Fruit fly (Drosophila melanogaster) whole organism, prepupa: ENCODE results near the gene TwdlF.
A peak's percentile ranks its signal among the peaks of the same experiment; 100 is the strongest.

ENCODE experiments used
- Blimp-1 ChIP-seq: fragments of 200-800 bp; sonication (Bioruptor generic); optimal IDR thresholded peaks from 3 replicates; lab custom pipeline; 2017; ENCODE audit warnings: missing biosample characterization, missing genetic modification characterization, mild to moderate bottlenecking, moderate library complexity, missing genetic modification reagents
- CG10669 ChIP-seq: fragments of 200-800 bp; sonication (Bioruptor generic); optimal IDR thresholded peaks from 3 replicates; lab custom pipeline; 2018; ENCODE audit warnings: missing biosample characterization, mild to moderate bottlenecking, missing genetic modification characterization, moderate library complexity
- CG11294 ChIP-seq: fragments of 200-800 bp; sonication (Bioruptor generic); IDR thresholded peaks from 2 replicates; pipeline ENCODE4 v1.3.6; 2022; ENCODE audit warnings: missing biosample characterization, missing genetic modification characterization
- CG11902 ChIP-seq: fragments of 200-800 bp; sonication (Bioruptor generic); optimal IDR thresholded peaks from 3 replicates; lab custom pipeline; 2016; ENCODE audit warnings: missing biosample characterization, missing genetic modification characterization
- CG16779 ChIP-seq: fragments of 200-800 bp; sonication (Bioruptor generic); optimal IDR thresholded peaks from 3 replicates; lab custom pipeline; 2017; ENCODE audit warnings: missing biosample characterization, mild to moderate bottlenecking, missing genetic modification characterization
- CG3032 ChIP-seq: fragments of 200-800 bp; optimal IDR thresholded peaks from 2 replicates; lab custom pipeline; 2019; ENCODE audit warnings: missing biosample characterization, mild to moderate bottlenecking, missing genetic modification characterization, moderate library complexity
- CG31627 ChIP-seq: fragments of 200-800 bp; sonication (Bioruptor generic); optimal IDR thresholded peaks from 3 replicates; lab custom pipeline; 2016; ENCODE audit warnings: missing biosample characterization, missing genetic modification characterization
- CG32006 ChIP-seq: fragments of 200-800 bp; sonication (Bioruptor generic); optimal IDR thresholded peaks from 3 replicates; lab custom pipeline; 2017; ENCODE audit warnings: missing biosample characterization, mild to moderate bottlenecking, missing genetic modification characterization
- CG6276 ChIP-seq: fragments of 200-800 bp; sonication (Bioruptor generic); optimal IDR thresholded peaks from 2 replicates; lab custom pipeline; 2017; ENCODE audit warnings: missing biosample characterization, mild to moderate bottlenecking, missing genetic modification characterization
- CG6792 ChIP-seq: fragments of 200-800 bp; sonication (Bioruptor generic); optimal IDR thresholded peaks from 3 replicates; lab custom pipeline; 2016; ENCODE audit warnings: missing biosample characterization, missing genetic modification characterization
- CG6808 ChIP-seq: fragments of 200-800 bp; sonication (Bioruptor generic); optimal IDR thresholded peaks from 3 replicates; lab custom pipeline; 2017; ENCODE audit warnings: missing biosample characterization, missing genetic modification characterization, mild to moderate bottlenecking, moderate library complexity, missing genetic modification reagents
- CG6854 ChIP-seq: fragments of 200-800 bp; sonication (Bioruptor generic); optimal IDR thresholded peaks from 2 replicates; lab custom pipeline; 2017; ENCODE audit warnings: missing biosample characterization, mild to moderate bottlenecking, missing genetic modification characterization
- CG7368 ChIP-seq: fragments of 200-800 bp; sonication (Bioruptor generic); optimal IDR thresholded peaks from 3 replicates; lab custom pipeline; 2016; ENCODE audit warnings: missing biosample characterization, missing genetic modification characterization
- CG8632 ChIP-seq: fragments of 200-800 bp; sonication (Bioruptor generic); optimal IDR thresholded peaks from 3 replicates; lab custom pipeline; 2016; ENCODE audit warnings: missing biosample characterization, missing genetic modification characterization
- CG9139 ChIP-seq: fragments of 200-800 bp; sonication (Bioruptor generic); optimal IDR thresholded peaks from 3 replicates; lab custom pipeline; 2017; ENCODE audit warnings: missing biosample characterization, mild to moderate bottlenecking, missing genetic modification characterization
- Eip78C ChIP-seq: fragments of 200-800 bp; sonication (Bioruptor generic); peaks from one replicate; lab custom pipeline; 2016; ENCODE audit warnings: missing biosample characterization, missing genetic modification characterization
- Ets96B ChIP-seq: fragments of 200-800 bp; optimal IDR thresholded peaks from 2 replicates; lab custom pipeline; 2019; ENCODE audit warnings: missing biosample characterization, mild to moderate bottlenecking, missing genetic modification characterization, moderate library complexity
- Hr38 ChIP-seq: sonication (Bioruptor generic); optimal IDR thresholded peaks from 2 replicates; lab custom pipeline; 2016; ENCODE audit warnings: missing biosample characterization, missing genetic modification characterization
- Hr4 ChIP-seq: fragments of 200-800 bp; sonication (Bioruptor generic); optimal IDR thresholded peaks from 3 replicates; lab custom pipeline; 2016; ENCODE audit warnings: missing biosample characterization, missing genetic modification characterization
- OdsH ChIP-seq: fragments of 200-800 bp; sonication (Bioruptor generic); optimal IDR thresholded peaks from 3 replicates; lab custom pipeline; 2016; ENCODE audit warnings: missing biosample characterization, missing genetic modification characterization
- Smox ChIP-seq: fragments of 200-800 bp; sonication (Bioruptor generic); optimal IDR thresholded peaks from 3 replicates; lab custom pipeline; 2016; ENCODE audit warnings: missing biosample characterization, missing genetic modification characterization
- Sox102F ChIP-seq: fragments of 200-800 bp; sonication (Bioruptor generic); optimal IDR thresholded peaks from 2 replicates; lab custom pipeline; 2016; ENCODE audit warnings: missing biosample characterization, mild to moderate bottlenecking, missing genetic modification characterization
- achi ChIP-seq: fragments of 200-800 bp; sonication (Bioruptor generic); optimal IDR thresholded peaks from 3 replicates; lab custom pipeline; 2016; ENCODE audit warnings: missing biosample characterization, missing genetic modification characterization
- acj6 ChIP-seq: fragments of 200-800 bp; sonication (Bioruptor generic); optimal IDR thresholded peaks from 3 replicates; lab custom pipeline; 2016; ENCODE audit warnings: missing biosample characterization, missing genetic modification characterization
- eg ChIP-seq: fragments of 200-800 bp; sonication (Bioruptor generic); IDR thresholded peaks from 3 replicates; pipeline ENCODE4 v1.3.6; 2022; ENCODE audit warnings: missing biosample characterization, missing genetic modification characterization
- esn ChIP-seq: fragments of 200-800 bp; sonication (Bioruptor generic); optimal IDR thresholded peaks from 2 replicates; lab custom pipeline; 2016; ENCODE audit warnings: missing biosample characterization, mild to moderate bottlenecking, missing genetic modification characterization, moderate library complexity
- fd85E ChIP-seq: fragments of 200-800 bp; sonication (Bioruptor generic); optimal IDR thresholded peaks from 3 replicates; lab custom pipeline; 2016; ENCODE audit warnings: missing biosample characterization, missing genetic modification characterization
- fkh ChIP-seq: fragments of 200-800 bp; sonication (Bioruptor generic); optimal IDR thresholded peaks from 3 replicates; lab custom pipeline; 2017; ENCODE audit warnings: missing biosample characterization, mild to moderate bottlenecking, missing genetic modification characterization, moderate library complexity
- pdm3 ChIP-seq: fragments of 200-800 bp; sonication (Bioruptor generic); optimal IDR thresholded peaks from 3 replicates; lab custom pipeline; 2016; ENCODE audit warnings: missing biosample characterization, missing genetic modification characterization
- salr ChIP-seq, 2 experiments: fragments of 200-800 bp; sonication (Bioruptor generic); optimal IDR thresholded peaks; 3 replicates each; lab custom pipeline; 2016 to 2018; ENCODE audit warnings: missing biosample characterization in 2 of 2, missing genetic modification characterization in 2 of 2, mild to moderate bottlenecking in 1 of 2
- spab ChIP-seq: fragments of 200-800 bp; sonication (Bioruptor generic); optimal IDR thresholded peaks from 2 replicates; lab custom pipeline; 2017; ENCODE audit warnings: missing biosample characterization, mild to moderate bottlenecking, missing genetic modification characterization, missing genetic modification reagents
- ss ChIP-seq, 2 experiments: fragments of 200-800 bp; sonication (Bioruptor generic); optimal IDR thresholded peaks; 2 replicates in 1 of 2; 3 replicates in 1 of 2; lab custom pipeline; 2017 to 2018; ENCODE audit warnings: mild to moderate bottlenecking in 2 of 2, missing biosample characterization in 2 of 2, missing genetic modification characterization in 2 of 2, moderate library complexity in 1 of 2
- svp ChIP-seq: fragments of 200-800 bp; sonication (Bioruptor generic); peaks from one replicate; lab custom pipeline; 2016; ENCODE audit warnings: missing biosample characterization, missing genetic modification characterization

Gene TwdlF

dm6 chr3R:4252943-4253342 lies 6.1 kb downstream of the TwdlF start, which contains the start of gene CG14644:
TSS of gene CG14644 (minus strand) at chr3R:4253043.
- TF ChIP-seq CG8632 (GFP tag; lab: Kevin White, UChicago) (no peak), Hr38 (GFP tag; lab: Kevin White, UChicago) (no peak), acj6 (GFP tag; lab: Kevin White, UChicago) (no peak), CG32006 (GFP tag; lab: Kevin White, UChicago) (no peak), CG11902 (GFP tag; lab: Kevin White, UChicago) (no peak), CG31627 (GFP tag; lab: Kevin White, UChicago) (no peak), esn (GFP tag; lab: Kevin White, UChicago) (no peak), CG9139 (no peak), Hr4 (GFP tag; lab: Kevin White, UChicago) (no peak), CG11294 (GFP tag; lab: Robert Waterston, UW) (no peak)
- TF ChIP-seq, all 60 proteins: peak for 0

- no peak for TF ChIP-seq OdsH (GFP tag; lab: Kevin White, UChicago)
- TF ChIP-seq, all 60 proteins: peak for 0
Observed at dm6 chr3R:4254408-4254807, 7.6 kb downstream of the TwdlF start, which contains the start of gene TwdlV. TSS of gene TwdlV (plus strand) at chr3R:4254708.

- TF ChIP-seq CG7368, result no peak
- no peak for TF ChIP-seq Hr4 (GFP tag; lab: Kevin White, UChicago)
- TF ChIP-seq CG10669 (GFP tag; lab: Kevin White, UChicago), result no peak
- TF ChIP-seq CG16779, result no peak
- TF ChIP-seq CG6276 (GFP tag; lab: Kevin White, UChicago), result no peak
- TF ChIP-seq CG6792 (GFP tag; lab: Kevin White, UChicago), result no peak
- no peak for TF ChIP-seq fkh (GFP tag; lab: Kevin White, UChicago)
- TF ChIP-seq CG8632 (GFP tag; lab: Kevin White, UChicago), result no peak
- no peak for TF ChIP-seq acj6 (GFP tag; lab: Kevin White, UChicago)
- no peak for TF ChIP-seq Smox (GFP tag; lab: Kevin White, UChicago)
Observed at dm6 chr3R:4256672-4257071, 9.9 kb downstream of the TwdlF start, which contains the start of gene Or82a. TSS of gene Or82a (plus strand) at chr3R:4256972.

dm6 chr3R:4266470-4266869 lies 19.6 kb downstream of the TwdlF start, which contains the start of gene CG1092:
TSS of gene CG1092 (plus strand) at chr3R:4266770.
- no peak for TF ChIP-seq pdm3 (GFP tag; lab: Kevin White, UChicago)
- TF ChIP-seq Eip78C (GFP tag; lab: Kevin White, UChicago), result peak; percentile 52
- TF ChIP-seq CG32006 (GFP tag; lab: Kevin White, UChicago), result peak; percentile 35

- TF ChIP-seq Eip78C (GFP tag; lab: Kevin White, UChicago), result no peak
- no peak for TF ChIP-seq CG3032 (tag; lab: Kevin White, UChicago)
- TF ChIP-seq svp (GFP tag; lab: Kevin White, UChicago), result peak; percentile 10
Observed at dm6 chr3R:4268339-4268738, 21.5 kb downstream of the TwdlF start.

dm6 chr3R:4277828-4278227 lies 31.0 kb downstream of the TwdlF start, which contains the start of gene flip:
TSS of gene flip (minus strand) at chr3R:4277928.
- no peak for TF ChIP-seq esn (GFP tag; lab: Kevin White, UChicago)
- TF ChIP-seq CG6276 (GFP tag; lab: Kevin White, UChicago), result no peak
- no peak for TF ChIP-seq achi (GFP tag; lab: Kevin White, UChicago)
- no peak for TF ChIP-seq CG6854 (GFP tag; lab: Kevin White, UChicago)
- no peak for TF ChIP-seq salr (GFP tag; optimal IDR thresholded peaks at IDR 0.05; lab: Kevin White, UChicago)
- TF ChIP-seq Ets96B, result no peak
- TF ChIP-seq Sox102F (GFP tag; lab: Kevin White, UChicago), result no peak
- TF ChIP-seq Hr38 (GFP tag; lab: Kevin White, UChicago), result no peak
- no peak for TF ChIP-seq pdm3 (GFP tag; lab: Kevin White, UChicago)
- no peak for TF ChIP-seq eg (GFP tag; lab: Robert Waterston, UW)
- TF ChIP-seq CG6808 (GFP tag; lab: Kevin White, UChicago), result no peak
- no peak for TF ChIP-seq CG8632 (GFP tag; lab: Kevin White, UChicago)
- no peak for TF ChIP-seq fkh (GFP tag; lab: Kevin White, UChicago)
- no peak for TF ChIP-seq spab (GFP tag; lab: Kevin White, UChicago)
- no peak for TF ChIP-seq ss (GFP tag; optimal IDR thresholded peaks at IDR 0.05; lab: Kevin White, UChicago)
- TF ChIP-seq Blimp-1, result no peak
- no peak for TF ChIP-seq fd85E (GFP tag; lab: Kevin White, UChicago)
- no peak for TF ChIP-seq CG9139
- no peak for TF ChIP-seq Smox (GFP tag; lab: Kevin White, UChicago)
- TF ChIP-seq, all 60 proteins: peak for 0
